Fruit fly (Drosophila melanogaster): ENCODE results near the gene bc10.

bc10 gene

dm6 chr3L:5577250-5578138 lies 12.5 kb downstream of the bc10 start, which contains the start of gene Msr-110 (continued):
- TF ChIP-seq Hr3 (GFP tag; optimal IDR thresholded peaks at IDR 0.05) (peak; percentile 84), hkb (optimal IDR thresholded peaks at IDR 0.05) (no peak), hkb (GFP tag; IDR thresholded peaks at IDR 0.05) (peak; percentile 89), trem (tag; optimal IDR thresholded peaks at IDR 0.05) (peak; percentile 67), slbo (GFP tag; IDR thresholded peaks at IDR 0.05) (peak; percentile 94), twi (tag; optimal IDR thresholded peaks at IDR 0.05) (peak; percentile 61), Usf (GFP tag; optimal IDR thresholded peaks at IDR 0.05) (peak; percentile 58), aop (GFP tag; IDR thresholded peaks at IDR 0.05) (0 out of 2 replicates have a peak, but pooled peaks have one; percentile 36), corto (GFP tag; optimal IDR thresholded peaks at IDR 0.05) (peak; percentile 93), nau (GFP tag; optimal IDR thresholded peaks at IDR 0.05) (peak; percentile 84), CG33213 (GFP tag; optimal IDR thresholded peaks at IDR 0.05) (peak; percentile 32), CG11085 (GFP tag; IDR thresholded peaks at IDR 0.05) (peak; percentile 75), Awh (GFP tag; IDR thresholded peaks at IDR 0.05) (peak; percentile 74), insv (GFP tag; optimal IDR thresholded peaks at IDR 0.05) (peak in 1 of 2 experiments; percentile 40), maf-S (GFP tag; optimal IDR thresholded peaks at IDR 0.05) (peak; percentile 59), D (optimal IDR thresholded peaks at IDR 0.05) (no peak), D (GFP tag; optimal IDR thresholded peaks at IDR 0.05) (peak; percentile 84), CG14667 (GFP tag; IDR thresholded peaks at IDR 0.05) (peak; percentile 79), dimm (GFP tag; IDR thresholded peaks at IDR 0.05) (peak; percentile 21; the same call in 1 of the 2 replicates), tio (GFP tag; optimal IDR thresholded peaks at IDR 0.05) (peak; percentile 77), Dbx (GFP tag; IDR thresholded peaks at IDR 0.05) (peak; percentile 94), HLH54F (GFP tag; optimal IDR thresholded peaks at IDR 0.05) (peak; percentile 77), ara (GFP tag; IDR thresholded peaks at IDR 0.05) (peak; percentile 66), CG7745 (tag; optimal IDR thresholded peaks at IDR 0.05) (no peak), stc (GFP tag; IDR thresholded peaks at IDR 0.05) (peak; percentile 87), Eip74EF (GFP tag; optimal IDR thresholded peaks at IDR 0.05) (peak in 1 of 2 experiments; percentile 86), C15 (GFP tag; IDR thresholded peaks at IDR 0.05) (peak; percentile 73; the same call in 1 of the 3 replicates), CG5180 (GFP tag; optimal IDR thresholded peaks at IDR 0.05) (peak; percentile 83), her (GFP tag; optimal IDR thresholded peaks at IDR 0.05) (peak; percentile 34), az2 (GFP tag; optimal IDR thresholded peaks at IDR 0.05) (peak; percentile 79), Dad (GFP tag; optimal IDR thresholded peaks at IDR 0.05) (peak; percentile 81), Xbp1 (GFP tag; optimal IDR thresholded peaks at IDR 0.05) (peak; percentile 80), CG6175 (GFP tag; IDR thresholded peaks at IDR 0.05) (peak; percentile 52; the same call in 2 of the 3 replicates), CG32532 (GFP tag; IDR thresholded peaks at IDR 0.05) (peak; percentile 95), CG34224 (GFP tag; IDR thresholded peaks at IDR 0.05; ENCODE audit: partially characterized antibody) (no peak), cato (GFP tag; optimal IDR thresholded peaks at IDR 0.05; ENCODE audit: borderline replicate concordance) (peak; percentile 66), CG13424 (tag; optimal IDR thresholded peaks at IDR 0.05) (peak; percentile 93), lov (optimal IDR thresholded peaks at IDR 0.05) (no peak), lov (GFP tag; IDR thresholded peaks at IDR 0.05) (peak; percentile 26; the same call in 1 of the 3 replicates), CG15696 (tag; optimal IDR thresholded peaks at IDR 0.05) (peak; percentile 50), lmd (GFP tag; IDR thresholded peaks at IDR 0.05) (peak; percentile 93), mirr (GFP tag; optimal IDR thresholded peaks at IDR 0.05) (peak; percentile 61), CG16779 (GFP tag; IDR thresholded peaks at IDR 0.05) (peak; percentile 84), HLH4C (GFP tag; IDR thresholded peaks at IDR 0.05; ENCODE audit: partially characterized antibody) (no peak), br (optimal IDR thresholded peaks at IDR 0.05) (no peak), CG14710 (tag; optimal IDR thresholded peaks at IDR 0.05) (peak; percentile 70), cg (GFP tag; optimal IDR thresholded peaks at IDR 0.05) (peak; percentile 69), CG12104 (GFP tag; optimal IDR thresholded peaks at IDR 0.05) (peak; percentile 71), CG3847 (GFP tag; IDR thresholded peaks at IDR 0.05) (peak; percentile 85)
